Fruit fly (Drosophila melanogaster) whole organism, embryonic: ENCODE results near the gene CG31245.

Source experiments
- B-H1 ChIP-seq: fragments of 200-800 bp; sonication (Bioruptor generic); IDR thresholded peaks from 3 replicates; pipeline ENCODE4 v1.3.6; 2022; ENCODE audit warnings: missing biosample characterization, missing genetic modification characterization
- Bteb2 ChIP-seq: fragments of 200-800 bp; sonication (Bioruptor generic); optimal IDR thresholded peaks from 2 replicates; lab custom pipeline; 2016; ENCODE audit warnings: missing biosample characterization, missing genetic modification characterization
- CG10366 ChIP-seq: fragments of 200-800 bp; sonication (Bioruptor generic); IDR thresholded peaks from 2 replicates; pipeline ENCODE4 v1.3.6; 2022; ENCODE audit warnings: missing biosample characterization, missing genetic modification characterization
- CG10959 ChIP-seq: fragments of 200-800 bp; sonication (Bioruptor generic); IDR thresholded peaks from 2 replicates; pipeline ENCODE4 v1.3.6; 2022; ENCODE audit warnings: missing biosample characterization, missing genetic modification characterization
- CG11093 ChIP-seq: fragments of 200-800 bp; sonication (Bioruptor generic); IDR thresholded peaks from 3 replicates; pipeline ENCODE4 v1.3.6; 2022; ENCODE audit warnings: missing biosample characterization, missing genetic modification characterization
- CG12391 ChIP-seq: fragments of 200-800 bp; sonication (Bioruptor generic); optimal IDR thresholded peaks from 3 replicates; lab custom pipeline; 2018; ENCODE audit warnings: missing biosample characterization, mild to moderate bottlenecking, missing genetic modification characterization, moderate library complexity
- CG13894 ChIP-seq: fragments of 200-800 bp; sonication (Bioruptor generic); optimal IDR thresholded peaks from 3 replicates; lab custom pipeline; 2018; ENCODE audit warnings: missing biosample characterization, mild to moderate bottlenecking, missing genetic modification characterization, moderate library complexity
- CG14710 ChIP-seq: fragments of 200-800 bp; sonication (Bioruptor generic); optimal IDR thresholded peaks from 3 replicates; lab custom pipeline; 2019; ENCODE audit warnings: missing biosample characterization, mild to moderate bottlenecking, missing genetic modification characterization, moderate library complexity
- CG16863 ChIP-seq: fragments of 200-800 bp; sonication (Bioruptor generic); optimal IDR thresholded peaks from 3 replicates; lab custom pipeline; 2016; ENCODE audit warnings: missing biosample characterization, missing genetic modification characterization
- CG17359 ChIP-seq: fragments of 200-800 bp; sonication (Bioruptor generic); optimal IDR thresholded peaks from 3 replicates; lab custom pipeline; 2018; ENCODE audit warnings: missing biosample characterization, mild to moderate bottlenecking, missing genetic modification characterization, moderate library complexity
- CG17612 ChIP-seq: fragments of 200-800 bp; sonication (Bioruptor generic); IDR thresholded peaks from 2 replicates; pipeline ENCODE4 v1.3.6; 2022; ENCODE audit warnings: missing biosample characterization, missing genetic modification characterization
- CG17829 ChIP-seq: fragments of 200-800 bp; optimal IDR thresholded peaks from 2 replicates; lab custom pipeline; 2019; ENCODE audit warnings: missing biosample characterization, mild to moderate bottlenecking, missing genetic modification characterization, moderate library complexity
- CG1792 ChIP-seq: fragments of 200-800 bp; sonication (Bioruptor generic); optimal IDR thresholded peaks from 2 replicates; lab custom pipeline; 2016; ENCODE audit warnings: missing biosample characterization, missing genetic modification characterization
- CG18599 ChIP-seq: fragments of 200-800 bp; sonication (Bioruptor generic); optimal IDR thresholded peaks from 3 replicates; lab custom pipeline; 2017; ENCODE audit warnings: missing biosample characterization, missing genetic modification characterization, mild to moderate bottlenecking, moderate library complexity, missing genetic modification reagents
- CG18764 ChIP-seq: fragments of 200-800 bp; sonication (Bioruptor generic); optimal IDR thresholded peaks from 3 replicates; lab custom pipeline; 2016; ENCODE audit warnings: missing biosample characterization, missing genetic modification characterization
- CG31224 ChIP-seq: fragments of 200-800 bp; sonication (Bioruptor generic); IDR thresholded peaks from 2 replicates; pipeline ENCODE4 v1.3.6; 2022; ENCODE audit warnings: missing biosample characterization, missing genetic modification characterization
- CG34422 ChIP-seq: fragments of 200-800 bp; sonication (Bioruptor generic); IDR thresholded peaks from 3 replicates; pipeline ENCODE4 v1.3.6; 2022; ENCODE audit warnings: missing biosample characterization, missing genetic modification characterization
- CG3847 ChIP-seq: fragments of 200-800 bp; sonication (Bioruptor generic); IDR thresholded peaks from 2 replicates; pipeline ENCODE4 v1.3.6; 2022; ENCODE audit warnings: missing biosample characterization, missing genetic modification characterization
- CG4854 ChIP-seq: fragments of 200-800 bp; sonication (Bioruptor generic); optimal IDR thresholded peaks from 2 replicates; lab custom pipeline; 2016; ENCODE audit warnings: missing biosample characterization, missing genetic modification characterization, inconsistent platforms
- CG5953 ChIP-seq: fragments of 200-800 bp; sonication (Bioruptor generic); IDR thresholded peaks from 2 replicates; pipeline ENCODE4 v1.3.6; 2022; ENCODE audit warnings: missing biosample characterization, missing genetic modification characterization
- CG6254 ChIP-seq: fragments of 200-800 bp; sonication (Bioruptor generic); optimal IDR thresholded peaks from 3 replicates; lab custom pipeline; 2017; ENCODE audit warnings: mild to moderate bottlenecking, missing biosample characterization, missing genetic modification reagents, missing genetic modification characterization
- CG7271 ChIP-seq: fragments of 200-800 bp; sonication (Bioruptor generic); optimal IDR thresholded peaks from 2 replicates; lab custom pipeline; 2018; ENCODE audit warnings: missing biosample characterization, mild to moderate bottlenecking, missing genetic modification characterization, moderate library complexity
- D ChIP-seq, 2 experiments: fragments of 200-800 bp in 1 of 2; fragments of >200 bp in 1 of 2; sonication (Bioruptor generic) in 1 of 2; optimal IDR thresholded peaks; 2 replicates in 1 of 2; 3 replicates in 1 of 2; lab custom pipeline; 2017; ENCODE audit warnings: mild to moderate bottlenecking in 1 of 2, missing biosample characterization in 1 of 2, missing genetic modification characterization in 1 of 2, missing genetic modification reagents in 1 of 2
- Kr ChIP-seq: fragments of 200-800 bp; sonication (Bioruptor generic); optimal IDR thresholded peaks from 2 replicates; lab custom pipeline; 2017; ENCODE audit warnings: missing biosample characterization, mild to moderate bottlenecking, missing genetic modification characterization
- Lhr ChIP-seq: fragments of 200-800 bp; sonication (Bioruptor generic); optimal IDR thresholded peaks from 3 replicates; lab custom pipeline; 2017; ENCODE audit warnings: mild to moderate bottlenecking, missing biosample characterization, missing genetic modification reagents, missing genetic modification characterization
- Opbp ChIP-seq: fragments of 200-800 bp; sonication (Bioruptor generic); IDR thresholded peaks from 3 replicates; pipeline ENCODE4 v1.3.6; 2022; ENCODE audit warnings: missing biosample characterization, missing genetic modification characterization; ENCODE audit not compliant: partially characterized antibody
- Xbp1 ChIP-seq: fragments of 200-800 bp; sonication (Bioruptor generic); optimal IDR thresholded peaks from 3 replicates; lab custom pipeline; 2016; ENCODE audit warnings: missing biosample characterization, mild to moderate bottlenecking, missing genetic modification characterization
- amos ChIP-seq: fragments of 200-800 bp; sonication (Bioruptor generic); IDR thresholded peaks from 2 replicates; pipeline ENCODE4 v1.3.6; 2022; ENCODE audit warnings: missing biosample characterization, missing genetic modification characterization; ENCODE audit not compliant: partially characterized antibody
- cato ChIP-seq: fragments of 200-800 bp; sonication (Bioruptor generic); optimal IDR thresholded peaks from 2 replicates; lab custom pipeline; 2016; ENCODE audit warnings: missing biosample characterization, missing genetic modification characterization, borderline replicate concordance
- crc ChIP-seq: fragments of 200-800 bp; sonication (Bioruptor generic); optimal IDR thresholded peaks from 2 replicates; lab custom pipeline; 2016; ENCODE audit warnings: missing biosample characterization, missing genetic modification characterization
- cwo ChIP-seq: fragments of 200-800 bp; sonication (Bioruptor generic); optimal IDR thresholded peaks from 3 replicates; lab custom pipeline; 2017; ENCODE audit warnings: missing biosample characterization, missing genetic modification characterization, mild to moderate bottlenecking, moderate library complexity, missing genetic modification reagents
- dimm ChIP-seq: fragments of 200-800 bp; sonication (Bioruptor generic); IDR thresholded peaks from 2 replicates; pipeline ENCODE4 v1.3.6; 2022; ENCODE audit warnings: missing biosample characterization, missing genetic modification characterization
- fu2 ChIP-seq: fragments of 200-800 bp; sonication (Bioruptor generic); optimal IDR thresholded peaks from 2 replicates; lab custom pipeline; 2016; ENCODE audit warnings: missing biosample characterization, missing genetic modification characterization
- gcm2 ChIP-seq: fragments of 200-800 bp; sonication (Bioruptor generic); optimal IDR thresholded peaks from 2 replicates; lab custom pipeline; 2016; ENCODE audit warnings: missing biosample characterization, missing genetic modification characterization
- h ChIP-seq: fragments of >200 bp; optimal IDR thresholded peaks from 2 replicates; lab custom pipeline; 2017
- insv ChIP-seq, 2 experiments: fragments of 200-800 bp; sonication (Bioruptor generic); optimal IDR thresholded peaks; 3 replicates each; lab custom pipeline; 2016 to 2018; ENCODE audit warnings: missing biosample characterization in 2 of 2, missing genetic modification characterization in 2 of 2
- jumu ChIP-seq: fragments of 200-800 bp; sonication (Bioruptor generic); optimal IDR thresholded peaks from 3 replicates; lab custom pipeline; 2016; ENCODE audit warnings: missing biosample characterization, missing genetic modification characterization
- lola ChIP-seq, 3 experiments: fragments of >200 bp in 2 of 3; fragments of 200-800 bp in 1 of 3; sonication (Bioruptor generic) in 1 of 3; optimal IDR thresholded peaks; 2 replicates each; lab custom pipeline; 2017 to 2019; ENCODE audit warnings: missing biosample characterization in 3 of 3, missing genetic modification characterization in 3 of 3, mild to moderate bottlenecking in 1 of 3, moderate library complexity in 1 of 3
- pita ChIP-seq: fragments of 200-800 bp; sonication (Bioruptor generic); optimal IDR thresholded peaks from 2 replicates; lab custom pipeline; 2017; ENCODE audit warnings: missing biosample characterization, mild to moderate bottlenecking, missing genetic modification characterization
- pros ChIP-seq: fragments of 200-800 bp; sonication (Bioruptor generic); optimal IDR thresholded peaks from 3 replicates; lab custom pipeline; 2019; ENCODE audit warnings: missing biosample characterization, mild to moderate bottlenecking, missing genetic modification characterization, moderate library complexity
- salm ChIP-seq: fragments of 200-800 bp; sonication (Bioruptor generic); optimal IDR thresholded peaks from 2 replicates; lab custom pipeline; 2018; ENCODE audit warnings: missing biosample characterization, mild to moderate bottlenecking, missing genetic modification characterization
- ssp ChIP-seq: fragments of 200-800 bp; sonication (Bioruptor generic); IDR thresholded peaks from 2 replicates; pipeline ENCODE4 v1.3.6; 2022; ENCODE audit warnings: missing biosample characterization, missing genetic modification characterization
- tll ChIP-seq, 2 experiments: fragments of 200-800 bp in 1 of 2; fragments of >200 bp in 1 of 2; sonication (Bioruptor generic) in 1 of 2; optimal IDR thresholded peaks; 2 replicates each; lab custom pipeline; 2017 to 2019; ENCODE audit warnings: missing biosample characterization in 2 of 2, missing genetic modification characterization in 2 of 2, mild to moderate bottlenecking in 1 of 2, moderate library complexity in 1 of 2
- tup ChIP-seq: fragments of 200-800 bp; sonication (Bioruptor generic); optimal IDR thresholded peaks from 2 replicates; lab custom pipeline; 2016; ENCODE audit warnings: missing biosample characterization, mild to moderate bottlenecking, missing genetic modification characterization, moderate library complexity
- twi ChIP-seq: fragments of 200-800 bp; optimal IDR thresholded peaks from 2 replicates; lab custom pipeline; 2019; ENCODE audit warnings: missing biosample characterization, mild to moderate bottlenecking, missing genetic modification characterization, moderate library complexity
- wek ChIP-seq: fragments of 200-800 bp; sonication (Bioruptor generic); optimal IDR thresholded peaks from 3 replicates; lab custom pipeline; 2018; ENCODE audit warnings: missing biosample characterization, mild to moderate bottlenecking, missing genetic modification characterization, moderate library complexity
- zf30C ChIP-seq: fragments of 200-800 bp; sonication (Bioruptor generic); optimal IDR thresholded peaks from 3 replicates; lab custom pipeline; 2018; ENCODE audit warnings: missing biosample characterization, mild to moderate bottlenecking, missing genetic modification characterization

Gene CG31245

DNA sequence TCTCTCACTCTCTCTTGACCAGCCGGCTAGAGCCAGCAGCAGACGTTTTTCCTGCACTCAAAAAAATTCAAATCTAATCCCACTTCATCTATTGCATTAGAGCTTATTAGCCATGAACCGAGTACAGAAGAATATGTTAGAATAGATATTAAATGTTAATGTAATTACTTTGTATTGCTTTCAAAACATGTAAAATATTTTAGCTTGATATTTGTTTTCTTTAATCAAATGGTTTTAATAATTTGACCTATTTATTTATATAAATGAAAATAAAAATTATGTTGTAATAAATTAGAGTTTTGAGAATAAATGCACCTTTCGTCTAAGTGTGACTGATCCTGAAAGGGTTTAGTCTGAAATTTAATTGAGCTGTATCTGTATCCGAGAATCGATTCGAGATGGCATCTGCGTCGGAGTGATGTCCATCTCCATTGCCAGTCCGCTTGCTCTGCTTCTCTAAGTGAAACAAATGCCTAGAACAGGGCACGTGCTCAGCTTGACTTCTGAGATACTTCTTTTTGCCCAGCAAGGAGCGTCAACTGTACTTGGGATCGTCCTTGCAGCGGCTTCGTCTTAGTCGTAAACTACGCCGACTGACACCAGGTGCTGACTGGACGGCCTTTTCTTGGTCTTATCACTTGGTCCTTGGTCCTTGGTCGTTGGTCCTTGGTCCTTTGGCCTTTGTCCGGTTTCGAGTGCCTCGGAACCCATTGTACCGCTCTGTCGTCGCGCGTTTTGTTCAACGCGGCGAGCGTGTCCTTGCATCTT lies 36.5 kb downstream of the CG31245 start (continued):
- peak; percentile 83 for TF ChIP-seq pros (GFP tag; lab: Kevin White, UChicago)
- TF ChIP-seq crc, result no peak
- TF ChIP-seq Xbp1, result no peak
- TF ChIP-seq zf30C (GFP tag; lab: Kevin White, UChicago), result peak; percentile 74
- no peak for TF ChIP-seq CG10366 (GFP tag; lab: Robert Waterston, UW)
- TF ChIP-seq CG17829 (tag; lab: Kevin White, UChicago), result peak; percentile 22
- TF ChIP-seq tll (GFP tag; optimal IDR thresholded peaks at IDR 0.05; lab: Kevin White, UChicago), result peak in 1 of 2 experiments; percentile 69
- TF ChIP-seq Bteb2 (GFP tag; lab: Kevin White, UChicago), result no peak
- peak; percentile 7 for TF ChIP-seq CG14710 (tag; lab: Kevin White, UChicago)
- TF ChIP-seq twi, result peak; percentile 42
- no peak for TF ChIP-seq CG34422
- peak in 1 of 3 experiments; percentile 33 for TF ChIP-seq lola (GFP tag; optimal IDR thresholded peaks at IDR 0.05; lab: Kevin White, UChicago)
- no peak for TF ChIP-seq CG7271
- TF ChIP-seq Kr, result peak; percentile 31
- TF ChIP-seq wek (GFP tag; lab: Kevin White, UChicago), result no peak
- TF ChIP-seq CG18764 (GFP tag; lab: Kevin White, UChicago), result no peak

DNA sequence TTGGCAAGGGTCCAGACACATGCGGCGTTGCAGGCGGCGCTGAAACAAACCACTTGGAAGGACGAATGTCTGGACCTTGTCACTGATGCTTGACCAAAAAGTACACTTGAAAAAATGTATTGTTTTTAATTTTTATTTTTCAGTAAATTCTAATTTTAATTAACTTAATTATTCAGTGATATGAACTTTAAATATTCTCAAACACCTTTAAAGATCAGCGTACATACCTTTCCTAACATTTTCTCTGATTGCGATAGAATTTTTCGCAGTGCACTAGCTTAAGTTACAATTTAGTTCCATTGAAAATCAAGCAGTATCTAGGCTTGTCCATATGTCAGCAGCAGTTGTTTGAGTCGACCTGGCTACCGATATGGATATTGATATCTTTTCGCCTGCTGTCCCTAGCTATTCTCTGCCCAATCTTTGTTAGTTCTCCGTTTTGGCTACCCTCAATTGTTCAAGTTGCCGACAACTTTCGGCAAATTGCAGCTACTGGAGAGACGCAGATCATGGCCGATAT lies 37.8 kb downstream of the CG31245 start:
- TF ChIP-seq CG18599, result no peak
- TF ChIP-seq CG4854 (GFP tag; lab: Kevin White, UChicago), result no peak
- TF ChIP-seq twi, result peak; percentile 86
- TF ChIP-seq h (lab: Kevin White, UChicago), result no peak
- no peak for TF ChIP-seq Lhr (GFP tag; lab: Kevin White, UChicago)
- no peak for TF ChIP-seq CG1792 (GFP tag; lab: Kevin White, UChicago)
- TF ChIP-seq dimm (GFP tag; lab: Robert Waterston, UW), result no peak
- TF ChIP-seq tup, result no peak
- no peak for TF ChIP-seq insv (GFP tag; optimal IDR thresholded peaks at IDR 0.05; lab: Kevin White, UChicago)
- no peak for TF ChIP-seq CG16863 (GFP tag; lab: Kevin White, UChicago)
- TF ChIP-seq Opbp, result no peak
- no peak for TF ChIP-seq CG13894 (tag; lab: Kevin White, UChicago)
- no peak for TF ChIP-seq cato (GFP tag; lab: Kevin White, UChicago)
- TF ChIP-seq amos (GFP tag; lab: Robert Waterston, UW), result no peak
- no peak for TF ChIP-seq CG17612 (GFP tag; lab: Robert Waterston, UW)
- TF ChIP-seq gcm2, result no peak
- 0 out of 2 replicates have a peak, but pooled peaks have one; percentile 38 for TF ChIP-seq CG10959 (GFP tag; lab: Robert Waterston, UW)
- TF ChIP-seq ssp (GFP tag; lab: Robert Waterston, UW), result no peak
- TF ChIP-seq salm (tag; lab: Kevin White, UChicago), result no peak
- TF ChIP-seq B-H1 (GFP tag; lab: Robert Waterston, UW), result no peak
- no peak for TF ChIP-seq CG11093 (GFP tag; lab: Robert Waterston, UW)
- no peak for TF ChIP-seq CG5953 (GFP tag; lab: Robert Waterston, UW)
- TF ChIP-seq fu2 (GFP tag; lab: Kevin White, UChicago), result no peak
- no peak for TF ChIP-seq CG31224
- no peak for TF ChIP-seq jumu (GFP tag; lab: Kevin White, UChicago)
- TF ChIP-seq CG17359 (tag; lab: Kevin White, UChicago), result no peak
- no peak for TF ChIP-seq CG6254 (GFP tag; lab: Kevin White, UChicago)
- no peak for TF ChIP-seq pita (GFP tag; lab: Kevin White, UChicago)
- peak; percentile 19 for TF ChIP-seq CG12391
- no peak for TF ChIP-seq D (optimal IDR thresholded peaks at IDR 0.05; lab: Kevin White, UChicago)
- TF ChIP-seq D (GFP tag; optimal IDR thresholded peaks at IDR 0.05; lab: Kevin White, UChicago), result peak; percentile 6
- TF ChIP-seq CG3847, result no peak
- no peak for TF ChIP-seq cwo (GFP tag; lab: Kevin White, UChicago)
- peak; percentile 85 for TF ChIP-seq zf30C (GFP tag; lab: Kevin White, UChicago)
